Worm (Caenorhabditis elegans) whole organism, L2 larva: ENCODE results near the gene cyy-1.

Source experiments
- C34F6.9 ChIP-seq: fragments of 150-350 bp; optimal IDR thresholded peaks from 2 replicates; lab custom pipeline; 2014; ENCODE audit warnings: missing biosample characterization, missing genetic modification characterization
- F13H6.1 ChIP-seq: sonication (generic microtip); optimal IDR thresholded peaks from 2 replicates; lab custom pipeline; 2016; ENCODE audit warnings: missing genetic modification characterization, missing compliant biosample characterization
- R02D3.7 ChIP-seq: fragments of 150-350 bp; optimal IDR thresholded peaks from 2 replicates; lab custom pipeline; 2014; ENCODE audit warnings: missing biosample characterization, missing genetic modification characterization
- Y55F3AM.14 ChIP-seq: fragments of 200-800 bp; sonication (Bioruptor generic); optimal IDR thresholded peaks from 2 replicates; lab custom pipeline; 2018; ENCODE audit warnings: mild to moderate bottlenecking, missing genetic modification characterization, missing compliant biosample characterization
- alr-1 ChIP-seq: fragments of 150-350 bp; optimal IDR thresholded peaks from 2 replicates; lab custom pipeline; 2014; ENCODE audit warnings: missing biosample characterization, missing genetic modification characterization
- ama-1 ChIP-seq: fragments of 150-350 bp; optimal IDR thresholded peaks from 2 replicates; lab custom pipeline; 2018; ENCODE audit warnings: inconsistent platforms
- blmp-1 ChIP-seq: sonication (generic microtip); optimal IDR thresholded peaks from 2 replicates; lab custom pipeline; 2017; ENCODE audit warnings: missing genetic modification characterization, mild to moderate bottlenecking, missing compliant biosample characterization, antibody characterized with exemption, moderate library complexity; ENCODE audit not compliant: insufficient read depth
- ceh-82 ChIP-seq: fragments of 150-350 bp; optimal IDR thresholded peaks from 2 replicates; lab custom pipeline; 2014; ENCODE audit warnings: missing biosample characterization, missing genetic modification characterization
- crh-2 ChIP-seq: sonication (generic microtip); optimal IDR thresholded peaks from 2 replicates; lab custom pipeline; 2017; ENCODE audit warnings: missing biosample characterization, missing genetic modification characterization
- dmd-4 ChIP-seq: sonication (generic microtip); optimal IDR thresholded peaks from 2 replicates; lab custom pipeline; 2017; ENCODE audit warnings: missing biosample characterization, missing genetic modification characterization
- egl-27 ChIP-seq: sonication (generic microtip); optimal IDR thresholded peaks from 3 replicates; lab custom pipeline; 2017; ENCODE audit warnings: missing biosample characterization, missing genetic modification reagents, missing genetic modification characterization
- elt-3 ChIP-seq: sonication (generic microtip); optimal IDR thresholded peaks from 2 replicates; lab custom pipeline; 2017; ENCODE audit warnings: missing biosample characterization, missing genetic modification characterization
- fos-1 ChIP-seq: fragments of 150-350 bp; optimal IDR thresholded peaks from 2 replicates; lab custom pipeline; 2014; ENCODE audit warnings: missing biosample characterization, missing genetic modification characterization
- gmeb-1 ChIP-seq: fragments of 150-350 bp; optimal IDR thresholded peaks from 2 replicates; lab custom pipeline; 2014; ENCODE audit warnings: missing biosample characterization, missing genetic modification characterization
- lin-11 ChIP-seq: fragments of 150-350 bp; sonication (generic microtip); optimal IDR thresholded peaks from 2 replicates; lab custom pipeline; 2014; ENCODE audit warnings: missing biosample characterization, missing genetic modification characterization, inconsistent platforms, mixed read lengths
- lin-13 ChIP-seq: fragments of 150-350 bp; optimal IDR thresholded peaks from 2 replicates; lab custom pipeline; 2014; ENCODE audit warnings: missing biosample characterization, missing genetic modification reagents, missing genetic modification characterization
- lin-39 ChIP-seq: fragments of 150-350 bp; optimal IDR thresholded peaks from 2 replicates; lab custom pipeline; 2014; ENCODE audit warnings: missing biosample characterization, missing genetic modification reagents, missing genetic modification characterization
- lsy-2 ChIP-seq, 2 experiments: fragments of 150-350 bp in 1 of 2; sonication (generic microtip) in 1 of 2; optimal IDR thresholded peaks; 2 replicates each; lab custom pipeline; 2014 to 2017; ENCODE audit warnings: missing biosample characterization in 2 of 2, missing genetic modification characterization in 2 of 2
- mab-5 ChIP-seq: fragments of 150-350 bp; optimal IDR thresholded peaks from 2 replicates; lab custom pipeline; 2014; ENCODE audit warnings: missing biosample characterization, missing genetic modification characterization
- mbf-1 ChIP-seq: sonication (generic microtip); optimal IDR thresholded peaks from 2 replicates; lab custom pipeline; 2017; ENCODE audit warnings: missing biosample characterization, missing genetic modification characterization
- mdl-1 ChIP-seq, 2 experiments: fragments of 150-350 bp in 1 of 2; sonication (generic microtip) in 1 of 2; optimal IDR thresholded peaks; 2 replicates each; lab custom pipeline; 2017; ENCODE audit warnings: missing biosample characterization in 2 of 2, missing genetic modification characterization in 2 of 2
- nhr-10 ChIP-seq: sonication (generic microtip); optimal IDR thresholded peaks from 2 replicates; lab custom pipeline; 2017; ENCODE audit warnings: missing biosample characterization, missing genetic modification characterization
- nhr-11 ChIP-seq: fragments of 150-350 bp; optimal IDR thresholded peaks from 2 replicates; lab custom pipeline; 2014; ENCODE audit warnings: missing biosample characterization, missing genetic modification characterization
- nhr-12 ChIP-seq: fragments of 150-350 bp; optimal IDR thresholded peaks from 2 replicates; lab custom pipeline; 2014; ENCODE audit warnings: missing biosample characterization, missing genetic modification characterization
- nhr-129 ChIP-seq: fragments of 150-350 bp; optimal IDR thresholded peaks from 2 replicates; lab custom pipeline; 2014; ENCODE audit warnings: missing biosample characterization, missing genetic modification characterization
- nhr-21 ChIP-seq: fragments of 150-350 bp; optimal IDR thresholded peaks from 2 replicates; lab custom pipeline; 2014; ENCODE audit warnings: missing biosample characterization, missing genetic modification characterization
- nhr-23 ChIP-seq: fragments of 150-350 bp; optimal IDR thresholded peaks from 2 replicates; lab custom pipeline; 2014; ENCODE audit warnings: missing biosample characterization, missing genetic modification reagents, missing genetic modification characterization
- nhr-25 ChIP-seq: fragments of 150-350 bp; sonication (generic microtip); optimal IDR thresholded peaks from 3 replicates; lab custom pipeline; 2014; ENCODE audit warnings: missing biosample characterization, missing genetic modification characterization
- nhr-6 ChIP-seq: fragments of 150-350 bp; optimal IDR thresholded peaks from 2 replicates; lab custom pipeline; 2014; ENCODE audit warnings: missing biosample characterization, missing genetic modification characterization
- nhr-77 ChIP-seq: fragments of 150-350 bp; optimal IDR thresholded peaks from 2 replicates; lab custom pipeline; 2014; ENCODE audit warnings: missing biosample characterization, missing genetic modification characterization
- peb-1 ChIP-seq: fragments of 150-350 bp; optimal IDR thresholded peaks from 2 replicates; lab custom pipeline; 2014; ENCODE audit warnings: missing biosample characterization, missing genetic modification characterization
- sem-4 ChIP-seq: fragments of 150-350 bp; optimal IDR thresholded peaks from 2 replicates; lab custom pipeline; 2014; ENCODE audit warnings: missing biosample characterization, missing genetic modification reagents, missing genetic modification characterization
- skn-1 ChIP-seq: sonication (generic microtip); optimal IDR thresholded peaks from 2 replicates; lab custom pipeline; 2017; ENCODE audit warnings: missing biosample characterization, missing genetic modification characterization
- sma-3 ChIP-seq: sonication (generic microtip); optimal IDR thresholded peaks from 2 replicates; lab custom pipeline; 2016; ENCODE audit warnings: missing genetic modification reagents, missing genetic modification characterization, missing compliant biosample characterization
- sma-9 ChIP-seq, 2 experiments: fragments of 150-350 bp in 1 of 2; sonication (generic microtip) in 1 of 2; optimal IDR thresholded peaks; 2 replicates each; lab custom pipeline; 2014 to 2016; ENCODE audit warnings: missing genetic modification characterization in 2 of 2, mild to moderate bottlenecking in 1 of 2, missing biosample characterization in 1 of 2, missing compliant biosample characterization in 1 of 2, missing genetic modification reagents in 1 of 2, moderate library complexity in 1 of 2
- snpc-4 ChIP-seq: fragments of 150-350 bp; optimal IDR thresholded peaks from 2 replicates; lab custom pipeline; 2014; ENCODE audit warnings: missing biosample characterization, missing genetic modification characterization
- unc-55 ChIP-seq: fragments of 150-350 bp; sonication (generic microtip); optimal IDR thresholded peaks from 3 replicates; lab custom pipeline; 2014; ENCODE audit warnings: missing biosample characterization, missing genetic modification reagents, missing genetic modification characterization
- unc-62 ChIP-seq: fragments of 150-350 bp; optimal IDR thresholded peaks from 2 replicates; lab custom pipeline; 2014; ENCODE audit warnings: missing biosample characterization, missing genetic modification reagents, missing genetic modification characterization
- zag-1 ChIP-seq: fragments of 150-350 bp; optimal IDR thresholded peaks from 2 replicates; lab custom pipeline; 2014; ENCODE audit warnings: missing biosample characterization, missing genetic modification characterization
- ztf-1 ChIP-seq: fragments of 200-800 bp; sonication (Bioruptor generic); conservative IDR thresholded peaks from 2 replicates; pipeline ENCODE4 v1.3.6; 2022; ENCODE audit warnings: missing genetic modification characterization, missing compliant biosample characterization
- ztf-11 ChIP-seq: sonication (generic microtip); optimal IDR thresholded peaks from 2 replicates; lab custom pipeline; 2017; ENCODE audit warnings: missing biosample characterization, missing genetic modification characterization
- ztf-4 ChIP-seq: fragments of 150-350 bp; optimal IDR thresholded peaks from 2 replicates; lab custom pipeline; 2014; ENCODE audit warnings: missing biosample characterization, missing genetic modification characterization

cyy-1 gene

ce11 chrIII:8410747-8411146 is 5.1 kb downstream of the cyy-1 start:
- TF ChIP-seq Y55F3AM.14 (no peak), sma-9 (GFP tag; optimal IDR thresholded peaks at IDR 0.05; lab: Kevin White, UChicago) (no peak), sma-9 (tag; optimal IDR thresholded peaks at IDR 0.05; lab: Kevin White, UChicago) (no peak), zag-1 (tag; lab: Kevin White, UChicago) (no peak), R02D3.7 (tag; lab: Kevin White, UChicago) (no peak), skn-1 (tag; lab: Kevin White, UChicago) (no peak), ztf-4 (no peak), nhr-21 (tag; lab: Kevin White, UChicago) (no peak), unc-62 (GFP tag; lab: Kevin White, UChicago) (no peak), ceh-82 (tag; lab: Kevin White, UChicago) (no peak), alr-1 (tag; lab: Kevin White, UChicago) (no peak), nhr-77 (no peak), peb-1 (tag; lab: Kevin White, UChicago) (no peak), nhr-12 (no peak), ztf-11 (tag; lab: Kevin White, UChicago) (no peak), C34F6.9 (tag; lab: Kevin White, UChicago) (no peak), lin-39 (no peak), lin-11 (tag; lab: Kevin White, UChicago) (no peak), ama-1 (no peak), nhr-129 (tag; lab: Kevin White, UChicago) (no peak), sma-3 (GFP tag; lab: Kevin White, UChicago) (no peak)

ce11 chrIII:8411976-8412375 is 6.3 kb downstream of the cyy-1 start:
- TF ChIP-seq lin-39 = no peak
- TF ChIP-seq nhr-21 (tag; lab: Kevin White, UChicago) = peak; percentile 31
- TF ChIP-seq zag-1 (tag; lab: Kevin White, UChicago) = peak; percentile 84
- TF ChIP-seq nhr-10 = no peak
- peak; percentile 44 for TF ChIP-seq sma-9 (GFP tag; optimal IDR thresholded peaks at IDR 0.05; lab: Kevin White, UChicago)
- no peak for TF ChIP-seq sma-9 (tag; optimal IDR thresholded peaks at IDR 0.05; lab: Kevin White, UChicago)
- TF ChIP-seq ama-1 = peak; percentile 38
- TF ChIP-seq elt-3 (tag; lab: Kevin White, UChicago) = no peak
- no peak for TF ChIP-seq ceh-82 (tag; lab: Kevin White, UChicago)
- peak; percentile 88 for TF ChIP-seq nhr-25 (tag; lab: Kevin White, UChicago)
- TF ChIP-seq lin-13 (GFP tag; lab: Kevin White, UChicago) = peak; percentile 58
- TF ChIP-seq lsy-2 (tag; optimal IDR thresholded peaks at IDR 0.05; lab: Kevin White, UChicago) = peak; percentile 72 to 94
- peak; percentile 93 for TF ChIP-seq C34F6.9 (tag; lab: Kevin White, UChicago)
- peak; percentile 28 for TF ChIP-seq egl-27 (tag; lab: Kevin White, UChicago)
- peak; percentile 8 for TF ChIP-seq skn-1 (tag; lab: Kevin White, UChicago)
- peak; percentile 77 for TF ChIP-seq F13H6.1 (tag; lab: Kevin White, UChicago)
- no peak for TF ChIP-seq nhr-23 (tag; lab: Kevin White, UChicago)
- TF ChIP-seq sma-3 (GFP tag; lab: Kevin White, UChicago) = peak; percentile 36
- TF ChIP-seq ztf-11 (tag; lab: Kevin White, UChicago) = no peak
- peak; percentile 49 for TF ChIP-seq nhr-6
- TF ChIP-seq unc-55 (GFP tag; lab: Kevin White, UChicago) = peak; percentile 91
- peak; percentile 57 for TF ChIP-seq mab-5 (tag; lab: Kevin White, UChicago)
- peak; percentile 86 for TF ChIP-seq fos-1 (tag; lab: Kevin White, UChicago)
- no peak for TF ChIP-seq dmd-4 (tag; lab: Kevin White, UChicago)
- no peak for TF ChIP-seq nhr-77
- TF ChIP-seq nhr-129 (tag; lab: Kevin White, UChicago) = peak; percentile 88
- TF ChIP-seq gmeb-1 (tag; lab: Kevin White, UChicago) = peak; percentile 47
- TF ChIP-seq crh-2 = peak; percentile 91
- TF ChIP-seq Y55F3AM.14 = peak; percentile 62
- peak; percentile 33 for TF ChIP-seq snpc-4 (tag; lab: Kevin White, UChicago)
- peak; percentile 66 for TF ChIP-seq sem-4
- peak; percentile 20 for TF ChIP-seq lin-11 (tag; lab: Kevin White, UChicago)
- peak; percentile 25 for TF ChIP-seq blmp-1 (tag; lab: Kevin White, UChicago)
- TF ChIP-seq mdl-1 (tag; optimal IDR thresholded peaks at IDR 0.05; lab: Kevin White, UChicago) = peak in 1 of 2 experiments; percentile 28

ce11 chrIII:8413501-8413900 is 7.8 kb downstream of the cyy-1 start:
- TF ChIP-seq nhr-11 (tag; lab: Kevin White, UChicago) (no peak), ama-1 (no peak), alr-1 (tag; lab: Kevin White, UChicago) (no peak), mbf-1 (tag; lab: Kevin White, UChicago) (no peak), ceh-82 (tag; lab: Kevin White, UChicago) (no peak), ztf-1 (GFP tag; lab: Robert Waterston, UW) (no peak)
- TF ChIP-seq, all 48 proteins: peak for 0
